Fruit fly (Drosophila melanogaster) S2 (cell line): ENCODE data around the gene solo.

Source experiments
- CG8478 ChIP-seq: fragments of >200 bp; optimal IDR thresholded peaks from 2 replicates; lab custom pipeline; 2018
- CTCF ChIP-seq, 2 experiments: fragments of >200 bp; optimal IDR thresholded peaks; 2 replicates each; lab custom pipeline; 2018

DNA sequence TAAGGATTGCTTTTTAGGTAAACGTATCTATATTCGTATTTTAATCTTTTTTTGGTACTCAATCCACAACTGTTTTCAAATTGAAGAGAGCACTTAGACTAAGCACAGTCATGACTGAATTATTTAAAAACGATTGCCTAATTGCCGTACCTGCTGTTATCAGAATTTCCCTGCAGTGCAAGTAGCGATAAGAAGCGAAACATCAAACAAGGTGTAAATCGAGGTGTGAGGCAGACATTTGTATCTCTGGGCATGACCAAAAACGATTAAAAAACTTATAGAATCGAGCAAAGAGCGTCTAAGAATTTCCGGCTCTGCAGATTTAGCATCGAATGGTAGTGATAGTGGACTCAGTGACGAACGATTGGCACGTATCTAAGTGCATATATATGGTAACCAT, 6.4 kb upstream of the solo start:
- no peak for TF ChIP-seq CG8478
- no peak for TF ChIP-seq CTCF (optimal IDR thresholded peaks at IDR 0.05; lab: Kevin White, UChicago)
